Fruit fly (Drosophila melanogaster): Measurements from ENCODE around the gene CG14454.

DNA sequence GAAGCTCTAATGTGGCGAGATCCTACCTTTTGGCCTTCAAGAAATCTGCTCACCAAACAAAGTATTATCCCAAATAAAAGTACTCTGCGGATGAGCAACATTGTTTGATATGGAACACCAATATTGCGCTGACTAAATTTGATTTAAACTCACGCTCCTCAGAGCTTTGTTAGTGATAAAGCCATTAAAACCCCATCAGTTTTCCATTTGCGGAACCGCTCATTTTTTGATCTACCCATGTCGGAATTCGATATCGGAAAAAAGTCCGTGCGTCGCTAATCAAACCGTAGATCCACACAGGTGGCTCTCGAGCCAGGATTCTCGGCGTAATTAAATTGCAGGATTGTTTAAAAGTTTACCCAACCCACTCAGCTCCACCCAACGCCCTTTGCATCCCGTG is 39.9 kb downstream of the CG14454 start, which contains the start of gene CG33772:
- TF ChIP-seq EcR (GFP tag; optimal IDR thresholded peaks at IDR 0.05) (no peak), CG10348 (GFP tag; IDR thresholded peaks at IDR 0.05) (no peak), CG8159 (tag; optimal IDR thresholded peaks at IDR 0.05) (no peak), CG8301 (tag; optimal IDR thresholded peaks at IDR 0.05) (no peak), Snoo (tag; optimal IDR thresholded peaks at IDR 0.05) (no peak), Pif1A (GFP tag; optimal IDR thresholded peaks at IDR 0.05) (no peak), fd96Ca (GFP tag; IDR thresholded peaks at IDR 0.05) (no peak)
